Fruit fly (Drosophila melanogaster) whole organism, embryonic: ENCODE results near the gene CG7742.

Experiments
- ATbp ChIP-seq: fragments of 200-800 bp; sonication (Bioruptor generic); optimal IDR thresholded peaks from 2 replicates; lab custom pipeline; 2017; ENCODE audit warnings: missing biosample characterization, mild to moderate bottlenecking, missing genetic modification characterization, missing genetic modification reagents
- BEAF-32 ChIP-seq: fragments of 200-800 bp; sonication (Bioruptor generic); optimal IDR thresholded peaks from 3 replicates; lab custom pipeline; 2017; ENCODE audit warnings: missing biosample characterization, missing genetic modification characterization, mild to moderate bottlenecking, moderate library complexity, missing genetic modification reagents
- CG10366 ChIP-seq: fragments of 200-800 bp; sonication (Bioruptor generic); IDR thresholded peaks from 2 replicates; pipeline ENCODE4 v1.3.6; 2022; ENCODE audit warnings: missing biosample characterization, missing genetic modification characterization
- CG11560 ChIP-seq: fragments of 200-800 bp; sonication (Bioruptor generic); IDR thresholded peaks from 3 replicates; pipeline ENCODE4 v1.3.6; 2022; ENCODE audit warnings: missing biosample characterization, missing genetic modification characterization
- CG12219 ChIP-seq: fragments of 200-800 bp; sonication (Bioruptor generic); optimal IDR thresholded peaks from 3 replicates; lab custom pipeline; 2018; ENCODE audit warnings: missing biosample characterization, mild to moderate bottlenecking, missing genetic modification characterization
- CG12236 ChIP-seq: fragments of 200-800 bp; sonication (Bioruptor generic); optimal IDR thresholded peaks from 2 replicates; lab custom pipeline; 2016; ENCODE audit warnings: missing biosample characterization, missing genetic modification characterization
- CG13424 ChIP-seq: fragments of 200-800 bp; sonication (Bioruptor generic); optimal IDR thresholded peaks from 2 replicates; lab custom pipeline; 2019; ENCODE audit warnings: missing biosample characterization, mild to moderate bottlenecking, missing genetic modification characterization, moderate library complexity
- CG14014 ChIP-seq: fragments of 200-800 bp; sonication (Bioruptor generic); IDR thresholded peaks from 2 replicates; pipeline ENCODE4 v1.3.6; 2022; ENCODE audit warnings: missing biosample characterization, missing genetic modification characterization
- CG14667 ChIP-seq: fragments of 200-800 bp; sonication (Bioruptor generic); IDR thresholded peaks from 2 replicates; pipeline ENCODE4 v1.3.6; 2022; ENCODE audit warnings: missing biosample characterization, missing genetic modification characterization
- CG14860 ChIP-seq: fragments of 200-800 bp; sonication (Bioruptor generic); IDR thresholded peaks from 3 replicates; pipeline ENCODE4 v1.3.6; 2022; ENCODE audit warnings: missing biosample characterization, missing genetic modification characterization; ENCODE audit not compliant: partially characterized antibody
- CG14965 ChIP-seq: fragments of 200-800 bp; sonication (Bioruptor generic); optimal IDR thresholded peaks from 2 replicates; lab custom pipeline; 2016; ENCODE audit warnings: missing biosample characterization, missing genetic modification characterization, borderline replicate concordance
- CG15601 ChIP-seq: fragments of 200-800 bp; sonication (Bioruptor generic); optimal IDR thresholded peaks from 3 replicates; lab custom pipeline; 2019; ENCODE audit warnings: missing biosample characterization, mild to moderate bottlenecking, missing genetic modification characterization, moderate library complexity
- CG1792 ChIP-seq: fragments of 200-800 bp; sonication (Bioruptor generic); optimal IDR thresholded peaks from 2 replicates; lab custom pipeline; 2016; ENCODE audit warnings: missing biosample characterization, missing genetic modification characterization
- CG2116 ChIP-seq: fragments of 200-800 bp; sonication (Bioruptor generic); optimal IDR thresholded peaks from 3 replicates; lab custom pipeline; 2018; ENCODE audit warnings: missing biosample characterization, mild to moderate bottlenecking, missing genetic modification characterization
- CG42726 ChIP-seq: fragments of 200-800 bp; sonication (Bioruptor generic); IDR thresholded peaks from 2 replicates; pipeline ENCODE4 v1.3.6; 2022; ENCODE audit warnings: missing biosample characterization, missing genetic modification characterization; ENCODE audit not compliant: partially characterized antibody
- CG4360 ChIP-seq: fragments of 200-800 bp; sonication (Bioruptor generic); IDR thresholded peaks from 2 replicates; pipeline ENCODE4 v1.3.6; 2022; ENCODE audit warnings: missing biosample characterization, missing genetic modification characterization
- CG4424 ChIP-seq: fragments of 200-800 bp; sonication (Bioruptor generic); optimal IDR thresholded peaks from 3 replicates; lab custom pipeline; 2016; ENCODE audit warnings: missing biosample characterization, missing genetic modification characterization
- CG6689 ChIP-seq: fragments of 200-800 bp; sonication (Bioruptor generic); IDR thresholded peaks from 2 replicates; pipeline ENCODE4 v1.3.6; 2022; ENCODE audit warnings: missing biosample characterization, missing genetic modification characterization
- CG7357 ChIP-seq: fragments of 200-800 bp; sonication (Bioruptor generic); IDR thresholded peaks from 3 replicates; pipeline ENCODE4 v1.3.6; 2022; ENCODE audit warnings: missing biosample characterization, missing genetic modification characterization
- CoRest ChIP-seq: fragments of 200-800 bp; sonication (Bioruptor generic); optimal IDR thresholded peaks from 3 replicates; lab custom pipeline; 2018; ENCODE audit warnings: missing biosample characterization, mild to moderate bottlenecking, missing genetic modification characterization, moderate library complexity
- ERR ChIP-seq: fragments of 200-800 bp; sonication (Bioruptor generic); optimal IDR thresholded peaks from 2 replicates; lab custom pipeline; 2016; ENCODE audit warnings: missing biosample characterization, missing genetic modification characterization
- Fer2 ChIP-seq: fragments of 200-800 bp; sonication (Bioruptor generic); optimal IDR thresholded peaks from 2 replicates; lab custom pipeline; 2018; ENCODE audit warnings: missing biosample characterization, mild to moderate bottlenecking, missing genetic modification characterization, moderate library complexity
- Fer3 ChIP-seq: fragments of 200-800 bp; sonication (Bioruptor generic); optimal IDR thresholded peaks from 2 replicates; lab custom pipeline; 2018; ENCODE audit warnings: missing biosample characterization, mild to moderate bottlenecking, missing genetic modification characterization, moderate library complexity
- HLH54F ChIP-seq: fragments of 200-800 bp; sonication (Bioruptor generic); optimal IDR thresholded peaks from 3 replicates; lab custom pipeline; 2016; ENCODE audit warnings: missing biosample characterization, missing genetic modification characterization
- Hmx ChIP-seq: fragments of 200-800 bp; sonication (Bioruptor generic); optimal IDR thresholded peaks from 2 replicates; lab custom pipeline; 2016; ENCODE audit warnings: missing biosample characterization, missing genetic modification characterization
- Hr39 ChIP-seq: fragments of >200 bp; optimal IDR thresholded peaks from 2 replicates; lab custom pipeline; 2017
- Hr78 ChIP-seq, 2 experiments: fragments of 200-800 bp in 1 of 2; fragments of >200 bp in 1 of 2; sonication (Bioruptor generic) in 1 of 2; optimal IDR thresholded peaks; 2 replicates each; lab custom pipeline; 2017 to 2019; ENCODE audit warnings: missing biosample characterization in 2 of 2, missing genetic modification characterization in 2 of 2, mild to moderate bottlenecking in 1 of 2, moderate library complexity in 1 of 2
- Kr ChIP-seq: fragments of 200-800 bp; sonication (Bioruptor generic); optimal IDR thresholded peaks from 2 replicates; lab custom pipeline; 2017; ENCODE audit warnings: missing biosample characterization, mild to moderate bottlenecking, missing genetic modification characterization
- MTF-1 ChIP-seq: fragments of 200-800 bp; sonication (Bioruptor generic); optimal IDR thresholded peaks from 2 replicates; lab custom pipeline; 2018; ENCODE audit warnings: missing biosample characterization, mild to moderate bottlenecking, missing genetic modification characterization, borderline replicate concordance
- Mes4 ChIP-seq: fragments of 200-800 bp; sonication (Bioruptor generic); optimal IDR thresholded peaks from 2 replicates; lab custom pipeline; 2016; ENCODE audit warnings: missing biosample characterization, missing genetic modification characterization
- NC2α ChIP-seq: fragments of 200-800 bp; sonication (Bioruptor generic); optimal IDR thresholded peaks from 2 replicates; lab custom pipeline; 2016; ENCODE audit warnings: missing biosample characterization, missing genetic modification characterization
- NC2β ChIP-seq: fragments of 200-800 bp; sonication (Bioruptor generic); optimal IDR thresholded peaks from 2 replicates; lab custom pipeline; 2016; ENCODE audit warnings: missing biosample characterization, missing genetic modification characterization
- caup ChIP-seq: fragments of 200-800 bp; sonication (Bioruptor generic); optimal IDR thresholded peaks from 3 replicates; lab custom pipeline; 2017; ENCODE audit warnings: missing biosample characterization, mild to moderate bottlenecking, missing genetic modification characterization, moderate library complexity; ENCODE audit not compliant: severe bottlenecking
- croc ChIP-seq: fragments of 200-800 bp; sonication (Bioruptor generic); conservative IDR thresholded peaks from 3 replicates; pipeline ENCODE4 v1.3.6; 2022; ENCODE audit warnings: missing biosample characterization, missing genetic modification characterization
- emc ChIP-seq: fragments of 200-800 bp; sonication (Bioruptor generic); optimal IDR thresholded peaks from 2 replicates; lab custom pipeline; 2016; ENCODE audit warnings: missing biosample characterization, missing genetic modification characterization
- ems ChIP-seq: fragments of 200-800 bp; sonication (Bioruptor generic); optimal IDR thresholded peaks from 3 replicates; lab custom pipeline; 2016; ENCODE audit warnings: missing biosample characterization, missing genetic modification characterization
- gsb-n ChIP-seq: fragments of 200-800 bp; sonication (Bioruptor generic); optimal IDR thresholded peaks from 3 replicates; lab custom pipeline; 2018; ENCODE audit warnings: missing biosample characterization, mild to moderate bottlenecking, missing genetic modification characterization
- hkb ChIP-seq, 2 experiments: fragments of 200-800 bp in 1 of 2; fragments of >200 bp in 1 of 2; sonication (Bioruptor generic) in 1 of 2; IDR thresholded peaks in 1 of 2; optimal IDR thresholded peaks in 1 of 2; 2 replicates each; pipeline versions ENCODE4 v1.3.6 to Lab custom; 2017 to 2022; ENCODE audit warnings: missing biosample characterization in 1 of 2, missing genetic modification characterization in 1 of 2
- kay ChIP-seq: fragments of 200-800 bp; sonication (Bioruptor generic); optimal IDR thresholded peaks from 2 replicates; lab custom pipeline; 2016; ENCODE audit warnings: missing biosample characterization, missing genetic modification characterization
- lbe ChIP-seq: fragments of 200-800 bp; sonication (Bioruptor generic); optimal IDR thresholded peaks from 2 replicates; lab custom pipeline; 2016; ENCODE audit warnings: missing biosample characterization, mild to moderate bottlenecking, missing genetic modification characterization
- nau ChIP-seq: fragments of 200-800 bp; sonication (Bioruptor generic); optimal IDR thresholded peaks from 3 replicates; lab custom pipeline; 2017; ENCODE audit warnings: missing biosample characterization, mild to moderate bottlenecking, missing genetic modification characterization, missing genetic modification reagents
- pan ChIP-seq, 4 experiments: fragments of >200 bp in 3 of 4; fragments of 200-800 bp in 1 of 4; sonication (Bioruptor generic) in 1 of 4; optimal IDR thresholded peaks in 3 of 4; IDR thresholded peaks in 1 of 4; 2 replicates each; pipeline versions ENCODE4 v1.3.6 to Lab custom; 2017 to 2022; ENCODE audit warnings: missing biosample characterization in 2 of 4, missing genetic modification characterization in 2 of 4, mixed read lengths in 1 of 4
- salm ChIP-seq: fragments of 200-800 bp; sonication (Bioruptor generic); optimal IDR thresholded peaks from 2 replicates; lab custom pipeline; 2018; ENCODE audit warnings: missing biosample characterization, mild to moderate bottlenecking, missing genetic modification characterization
- sd ChIP-seq: fragments of 200-800 bp; sonication (Bioruptor generic); optimal IDR thresholded peaks from 3 replicates; lab custom pipeline; 2018; ENCODE audit warnings: missing biosample characterization, mild to moderate bottlenecking, missing genetic modification characterization, moderate library complexity
- tll ChIP-seq, 2 experiments: fragments of 200-800 bp in 1 of 2; fragments of >200 bp in 1 of 2; sonication (Bioruptor generic) in 1 of 2; optimal IDR thresholded peaks; 2 replicates each; lab custom pipeline; 2017 to 2019; ENCODE audit warnings: missing biosample characterization in 2 of 2, missing genetic modification characterization in 2 of 2, mild to moderate bottlenecking in 1 of 2, moderate library complexity in 1 of 2
- unc-4 ChIP-seq: fragments of 200-800 bp; sonication (Bioruptor generic); IDR thresholded peaks from 2 replicates; pipeline ENCODE4 v1.3.6; 2022; ENCODE audit warnings: missing biosample characterization, missing genetic modification characterization; ENCODE audit not compliant: partially characterized antibody
- zf30C ChIP-seq: fragments of 200-800 bp; sonication (Bioruptor generic); optimal IDR thresholded peaks from 3 replicates; lab custom pipeline; 2018; ENCODE audit warnings: missing biosample characterization, mild to moderate bottlenecking, missing genetic modification characterization

Gene CG7742

dm6 chr2L:5245363-5245892 lies 30.5 kb upstream of the CG7742 start (continued):
- TF ChIP-seq Hmx (GFP tag; lab: Kevin White, UChicago) = no peak
- no peak for TF ChIP-seq nau (GFP tag; lab: Kevin White, UChicago)
- TF ChIP-seq CG2116 = no peak
- TF ChIP-seq CG13424 (tag; lab: Kevin White, UChicago) = peak; percentile 30
- TF ChIP-seq kay = no peak
- TF ChIP-seq Kr = no peak
- peak; percentile 66 for TF ChIP-seq sd (tag; lab: Kevin White, UChicago)
- no peak for TF ChIP-seq HLH54F
- no peak for TF ChIP-seq ERR (GFP tag; lab: Kevin White, UChicago)
- no peak for TF ChIP-seq caup (GFP tag; lab: Kevin White, UChicago)
- TF ChIP-seq CG14965 (GFP tag; lab: Kevin White, UChicago) = no peak
- TF ChIP-seq CG12236 (GFP tag; lab: Kevin White, UChicago) = no peak
- no peak for TF ChIP-seq unc-4 (GFP tag; lab: Robert Waterston, UW)
- no peak for TF ChIP-seq pan (optimal IDR thresholded peaks at IDR 0.05; lab: Kevin White, UChicago)
- TF ChIP-seq pan (GFP tag; optimal IDR thresholded peaks at IDR 0.05 in 1 of 2, IDR thresholded peaks at IDR 0.05 in 1 of 2) = peak in 1 of 2 experiments; percentile 9
- peak; percentile 18 for TF ChIP-seq salm
- no peak for TF ChIP-seq CG6689 (GFP tag; lab: Robert Waterston, UW)
- peak; percentile 29 for TF ChIP-seq CG12219 (GFP tag; lab: Kevin White, UChicago)
- no peak for TF ChIP-seq NC2β (GFP tag; lab: Kevin White, UChicago)
- TF ChIP-seq tll (GFP tag; optimal IDR thresholded peaks at IDR 0.05; lab: Kevin White, UChicago) = no peak
- no peak for TF ChIP-seq MTF-1 (GFP tag; lab: Kevin White, UChicago)
- 0 out of 3 replicates have a peak, but pooled peaks have one; percentile 16 for TF ChIP-seq croc (GFP tag; lab: Robert Waterston, UW)
- TF ChIP-seq CoRest (tag; lab: Kevin White, UChicago) = peak; percentile 23
- TF ChIP-seq CG14014 (GFP tag; lab: Robert Waterston, UW) = no peak
- TF ChIP-seq emc (GFP tag; lab: Kevin White, UChicago) = no peak
- TF ChIP-seq CG11560 (tag; lab: Robert Waterston, UW) = no peak
- no peak for TF ChIP-seq ems (GFP tag; lab: Kevin White, UChicago)
- peak; percentile 87 for TF ChIP-seq gsb-n
- no peak for TF ChIP-seq CG14860 (GFP tag; lab: Robert Waterston, UW)
- no peak for TF ChIP-seq hkb (optimal IDR thresholded peaks at IDR 0.05; lab: Kevin White, UChicago)
- no peak for TF ChIP-seq hkb (GFP tag; IDR thresholded peaks at IDR 0.05; lab: Robert Waterston, UW)
- TF ChIP-seq CG42726 (GFP tag; lab: Robert Waterston, UW) = no peak
- TF ChIP-seq CG1792 (GFP tag; lab: Kevin White, UChicago) = no peak

DNA sequence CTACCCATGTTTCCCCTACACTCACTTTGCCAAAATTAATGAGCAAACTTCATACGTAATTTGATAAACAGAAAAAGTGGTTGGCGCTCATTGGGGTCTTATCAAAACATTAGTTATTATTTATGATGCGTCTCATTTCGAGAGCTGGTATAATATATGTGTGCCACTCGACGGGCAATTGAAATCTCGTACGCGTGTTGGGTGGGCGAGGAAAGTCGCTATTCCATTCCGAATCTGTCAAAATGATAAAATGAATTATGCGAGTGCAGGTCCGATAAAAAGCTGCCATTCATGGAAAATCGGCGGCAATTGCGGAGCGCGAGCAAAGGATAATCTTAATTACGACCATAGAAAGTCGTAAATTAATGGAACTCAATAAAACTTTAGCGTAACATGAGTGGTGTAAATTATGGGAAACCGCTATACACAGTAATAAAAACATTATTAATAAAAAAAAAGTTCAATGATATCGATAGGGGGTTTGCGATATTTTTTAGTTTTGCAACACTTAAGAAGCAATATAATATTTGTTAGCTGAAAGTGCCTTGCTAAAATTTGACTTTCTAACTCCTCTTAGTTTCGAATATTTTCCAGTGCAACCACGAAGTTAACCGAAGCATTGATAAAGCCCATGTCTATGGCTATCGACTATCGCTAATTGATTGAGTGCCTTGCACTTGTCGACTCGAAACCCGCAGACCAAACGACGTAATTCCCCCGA lies 27.5 kb upstream of the CG7742 start:
- no peak for TF ChIP-seq Fer3 (tag; lab: Kevin White, UChicago)
- peak; percentile 17 for TF ChIP-seq CG4424 (GFP tag; lab: Kevin White, UChicago)
- TF ChIP-seq CG14667 (GFP tag; lab: Robert Waterston, UW) = no peak
- TF ChIP-seq zf30C (GFP tag; lab: Kevin White, UChicago) = no peak
- TF ChIP-seq lbe (GFP tag; lab: Kevin White, UChicago) = peak; percentile 28
- TF ChIP-seq Hr78 (GFP tag; optimal IDR thresholded peaks at IDR 0.05; lab: Kevin White, UChicago) = no peak
- TF ChIP-seq NC2α (GFP tag; lab: Kevin White, UChicago) = no peak
- no peak for TF ChIP-seq CG15601 (tag; lab: Kevin White, UChicago)
- TF ChIP-seq CG42726 (GFP tag; lab: Robert Waterston, UW) = no peak
- TF ChIP-seq Fer2 (tag; lab: Kevin White, UChicago) = no peak
- no peak for TF ChIP-seq CG4360 (GFP tag; lab: Robert Waterston, UW)
- TF ChIP-seq CG7357 = no peak
- TF ChIP-seq ATbp (GFP tag; lab: Kevin White, UChicago) = peak; percentile 18
- TF ChIP-seq CG10366 (GFP tag; lab: Robert Waterston, UW) = no peak
- TF ChIP-seq BEAF-32 (GFP tag; lab: Kevin White, UChicago) = peak; percentile 36
- TF ChIP-seq Mes4 (GFP tag; lab: Kevin White, UChicago) = no peak
- no peak for TF ChIP-seq Hr39
